Fruit fly (Drosophila melanogaster): Measurements from ENCODE around the gene CG9525.

CG9525 gene

dm6 chr2L:8958046-8958497, 4.1 kb downstream of the CG9525 start (continued):
- TF ChIP-seq tgo (GFP tag; IDR thresholded peaks at IDR 0.05) = peak; percentile 98
- peak; percentile 93 for TF ChIP-seq cas (GFP tag; IDR thresholded peaks at IDR 0.05)
- TF ChIP-seq luna (GFP tag; optimal IDR thresholded peaks at IDR 0.05) = peak; percentile 82
- TF ChIP-seq lmd (GFP tag; IDR thresholded peaks at IDR 0.05) = peak; percentile 97
- no peak for TF ChIP-seq yki (optimal IDR thresholded peaks at IDR 0.05)
- TF ChIP-seq Fer1 (GFP tag; optimal IDR thresholded peaks at IDR 0.05) = peak; percentile 87
- TF ChIP-seq CG15073 (GFP tag; optimal IDR thresholded peaks at IDR 0.05) = peak; percentile 70
- peak; percentile 88 for TF ChIP-seq CG15514 (GFP tag; optimal IDR thresholded peaks at IDR 0.05)
- TF ChIP-seq p53 (GFP tag; optimal IDR thresholded peaks at IDR 0.05) = peak; percentile 86
- TF ChIP-seq Hr39 (optimal IDR thresholded peaks at IDR 0.05) = no peak
- TF ChIP-seq ham (GFP tag; IDR thresholded peaks at IDR 0.05) = peak; percentile 89
- TF ChIP-seq NC2β (GFP tag; optimal IDR thresholded peaks at IDR 0.05) = peak; percentile 90
- TF ChIP-seq Bdp1 (GFP tag; optimal IDR thresholded peaks at IDR 0.05) = peak; percentile 79
- TF ChIP-seq eyg (GFP tag; optimal IDR thresholded peaks at IDR 0.05) = peak; percentile 80
- peak; percentile 86 for TF ChIP-seq nerfin-1 (tag; optimal IDR thresholded peaks at IDR 0.05)
- TF ChIP-seq gfzf (GFP tag; optimal IDR thresholded peaks at IDR 0.05) = peak; percentile 33
- TF ChIP-seq Fer2 (tag; optimal IDR thresholded peaks at IDR 0.05) = peak; percentile 68
- TF ChIP-seq ranshi (GFP tag; IDR thresholded peaks at IDR 0.05) = peak; percentile 99
- no peak for TF ChIP-seq CG8478 (optimal IDR thresholded peaks at IDR 0.05)
- TF ChIP-seq CG17361 (GFP tag; IDR thresholded peaks at IDR 0.05) = peak; percentile 87
- peak; percentile 90 for TF ChIP-seq CG15269 (tag; optimal IDR thresholded peaks at IDR 0.05)
- peak; percentile 91 for TF ChIP-seq C15 (GFP tag; IDR thresholded peaks at IDR 0.05)
- peak; percentile 67 for TF ChIP-seq CG10543 (GFP tag; optimal IDR thresholded peaks at IDR 0.05)
- peak; percentile 90 for TF ChIP-seq CG10654 (GFP tag; optimal IDR thresholded peaks at IDR 0.05)
- peak; percentile 87 for TF ChIP-seq CG6813 (GFP tag; optimal IDR thresholded peaks at IDR 0.05)
- peak; percentile 96 for TF ChIP-seq Atf3 (GFP tag; optimal IDR thresholded peaks at IDR 0.05)
- TF ChIP-seq caup (GFP tag; optimal IDR thresholded peaks at IDR 0.05; ENCODE audit: severe bottlenecking) = peak; percentile 88
- peak; percentile 84 for TF ChIP-seq CG3281 (GFP tag; optimal IDR thresholded peaks at IDR 0.05)
- TF ChIP-seq shn (GFP tag; optimal IDR thresholded peaks at IDR 0.05) = peak; percentile 75
- peak; percentile 98 for TF ChIP-seq sob (GFP tag; IDR thresholded peaks at IDR 0.05)
- peak; percentile 91 for TF ChIP-seq Gug (GFP tag; IDR thresholded peaks at IDR 0.05)
- peak; percentile 96 for TF ChIP-seq CG2889 (GFP tag; IDR thresholded peaks at IDR 0.05)
- TF ChIP-seq CG13894 (tag; optimal IDR thresholded peaks at IDR 0.05) = no peak
- peak; percentile 86; the same call in 2 of the 3 replicates for TF ChIP-seq CG11560 (tag; IDR thresholded peaks at IDR 0.05)
- TF ChIP-seq ash1 (GFP tag; optimal IDR thresholded peaks at IDR 0.05) = peak; percentile 51
- peak; percentile 74 for TF ChIP-seq en (GFP tag; optimal IDR thresholded peaks at IDR 0.05)
- peak; percentile 93 for TF ChIP-seq CG7357 (GFP tag; IDR thresholded peaks at IDR 0.05)
- TF ChIP-seq ac (GFP tag; optimal IDR thresholded peaks at IDR 0.05) = peak; percentile 89
- no peak for TF ChIP-seq nom (GFP tag; optimal IDR thresholded peaks at IDR 0.05)
- peak; percentile 90 to 94 for TF ChIP-seq chif (GFP tag; optimal IDR thresholded peaks at IDR 0.05)
- TF ChIP-seq CG2120 (GFP tag; optimal IDR thresholded peaks at IDR 0.05) = peak; percentile 95
- no peak; the same call in 1 of the 2 replicates for TF ChIP-seq hbn (GFP tag; IDR thresholded peaks at IDR 0.05; ENCODE audit: partially characterized antibody)
- peak; percentile 68 for TF ChIP-seq CG8359 (GFP tag; optimal IDR thresholded peaks at IDR 0.05; ENCODE audit: borderline replicate concordance)
- peak; percentile 69; the same call in 1 of the 3 replicates for TF ChIP-seq Optix (GFP tag; IDR thresholded peaks at IDR 0.05)
- peak; percentile 94 for TF ChIP-seq nmo (GFP tag; optimal IDR thresholded peaks at IDR 0.05)
- peak; percentile 79 for TF ChIP-seq Nf-YB (GFP tag; optimal IDR thresholded peaks at IDR 0.05)
- TF ChIP-seq Ravus (GFP tag; IDR thresholded peaks at IDR 0.05) = peak; percentile 95
- TF ChIP-seq ATbp (GFP tag; optimal IDR thresholded peaks at IDR 0.05) = peak; percentile 92
- TF ChIP-seq CTCF (GFP tag; optimal IDR thresholded peaks at IDR 0.05) = peak; percentile 56
- TF ChIP-seq CG42726 (GFP tag; IDR thresholded peaks at IDR 0.05; ENCODE audit: partially characterized antibody) = no peak
- peak; percentile 97 for TF ChIP-seq Drgx (GFP tag; IDR thresholded peaks at IDR 0.05)
- TF ChIP-seq Tbp (GFP tag; optimal IDR thresholded peaks at IDR 0.05) = no peak

Data from whole organism, embryonic.